Fruit fly (Drosophila melanogaster): ENCODE data around the gene Sfp23F.

Sfp23F gene

dm6 chr2L:3422753-3423152 is 35.2 kb upstream of the Sfp23F start (continued):
- TF ChIP-seq CG11902 (GFP tag; optimal IDR thresholded peaks at IDR 0.05) (no peak), Eip78C (GFP tag) (peak; percentile 50), CG31627 (GFP tag; optimal IDR thresholded peaks at IDR 0.05) (no peak), CG6792 (GFP tag; optimal IDR thresholded peaks at IDR 0.05) (no peak), CG11762 (GFP tag; optimal IDR thresholded peaks at IDR 0.05; ENCODE audit: insufficient read depth) (no peak), lz (GFP tag; optimal IDR thresholded peaks at IDR 0.05) (no peak), CG15336 (GFP tag; IDR thresholded peaks at IDR 0.05) (0 out of 2 replicates have a peak, but pooled peaks have one; percentile 9)

DNA sequence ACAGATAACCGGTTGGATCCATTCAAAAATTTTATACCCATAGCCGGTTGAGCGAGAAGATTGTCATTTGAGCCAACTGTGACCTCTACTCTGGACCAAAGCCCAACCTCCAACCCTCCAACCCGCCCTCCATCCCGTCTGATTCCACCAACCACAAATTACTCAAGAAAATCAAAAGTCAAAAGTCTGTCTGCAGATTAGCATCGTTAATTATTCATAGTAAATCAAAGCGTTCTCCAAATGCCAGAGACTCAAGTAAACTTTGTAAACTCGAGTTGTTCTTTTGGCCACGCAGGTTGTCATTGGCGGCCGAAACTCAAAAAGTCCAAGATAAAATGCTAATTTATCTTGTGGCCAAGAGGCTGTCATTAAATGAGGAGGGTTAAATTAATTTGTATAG is 30.1 kb upstream of the Sfp23F start:
- TF ChIP-seq net (GFP tag; optimal IDR thresholded peaks at IDR 0.05) (no peak), Sox102F (GFP tag; optimal IDR thresholded peaks at IDR 0.05) (no peak), Met (GFP tag; optimal IDR thresholded peaks at IDR 0.05) (no peak), dsx (GFP tag; optimal IDR thresholded peaks at IDR 0.05; ENCODE audit: poor library complexity, severe bottlenecking) (no peak), svp (GFP tag) (peak; percentile 4), Ets21C (GFP tag; optimal IDR thresholded peaks at IDR 0.05) (no peak), Hr38 (GFP tag; optimal IDR thresholded peaks at IDR 0.05) (no peak)

DNA sequence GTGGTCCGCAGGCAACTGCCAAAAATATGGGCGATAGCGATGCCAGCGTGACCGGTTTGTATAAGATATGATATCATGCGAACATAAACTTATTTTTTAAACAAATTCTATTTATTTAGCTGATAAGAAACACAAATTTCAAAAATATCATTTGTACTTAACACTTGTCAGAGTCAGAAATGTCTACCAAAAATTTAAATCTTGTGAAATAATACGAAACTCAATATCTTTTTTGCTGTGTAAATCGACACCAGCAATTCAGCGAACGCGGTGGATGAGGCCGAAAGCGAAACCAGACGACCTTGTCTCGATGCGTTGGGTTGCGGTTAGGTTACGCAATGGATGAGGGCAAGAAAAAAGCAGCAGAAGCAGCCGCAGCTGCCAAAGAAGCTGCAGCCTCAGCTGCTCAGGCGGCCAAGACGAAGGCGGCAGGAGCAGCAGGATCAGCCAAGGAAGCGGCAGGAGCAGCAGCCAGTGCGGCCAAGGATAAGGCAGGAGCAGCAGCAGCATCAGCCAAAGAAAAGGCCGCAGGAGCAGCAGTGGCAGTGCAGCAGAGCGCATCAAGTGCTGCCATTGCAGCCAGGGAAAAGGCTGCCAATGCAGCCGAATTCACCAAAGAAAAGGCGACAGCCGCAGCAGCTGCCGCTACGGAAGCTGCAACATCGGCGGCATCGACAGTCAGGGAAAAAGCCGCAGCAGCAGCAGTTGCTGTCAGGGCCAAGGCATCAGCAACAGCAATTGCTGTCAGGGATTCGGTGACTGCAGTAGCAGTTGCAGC is 29.2 kb upstream of the Sfp23F start, which contains the start of gene CG31952:
Gene CG31952 (plus strand): TSS at position 167 of the 778 bp plus-strand sequence.
- peak; percentile 46 for TF ChIP-seq CG7368 (GFP tag; optimal IDR thresholded peaks at IDR 0.05)
- TF ChIP-seq CG8632 (GFP tag; optimal IDR thresholded peaks at IDR 0.05), result peak; percentile 38
- no peak for TF ChIP-seq CG32006 (GFP tag; optimal IDR thresholded peaks at IDR 0.05)
- peak; percentile 51 for TF ChIP-seq net (GFP tag; optimal IDR thresholded peaks at IDR 0.05)
- no peak for TF ChIP-seq Smox (GFP tag; optimal IDR thresholded peaks at IDR 0.05)
- TF ChIP-seq CG10631 (GFP tag; optimal IDR thresholded peaks at IDR 0.05), result no peak
- peak; percentile 69 for TF ChIP-seq CG15336 (GFP tag; IDR thresholded peaks at IDR 0.05)
- TF ChIP-seq CG3919 (GFP tag; optimal IDR thresholded peaks at IDR 0.05), result peak; percentile 42
- TF ChIP-seq CG16779 (tag; optimal IDR thresholded peaks at IDR 0.05), result no peak
- TF ChIP-seq CG6276 (GFP tag; optimal IDR thresholded peaks at IDR 0.05), result no peak
- TF ChIP-seq CG11902 (GFP tag; optimal IDR thresholded peaks at IDR 0.05), result peak; percentile 30
- peak; percentile 39 for TF ChIP-seq achi (GFP tag; optimal IDR thresholded peaks at IDR 0.05)
- peak; percentile 5 for TF ChIP-seq CG6792 (GFP tag; optimal IDR thresholded peaks at IDR 0.05)
- peak; percentile 60; the same call in 2 of the 3 replicates for TF ChIP-seq CG6163 (GFP tag; IDR thresholded peaks at IDR 0.05)
- peak; percentile 23 for TF ChIP-seq CG34406 (GFP tag; optimal IDR thresholded peaks at IDR 0.05)
- no peak for TF ChIP-seq CG9139 (GFP tag; optimal IDR thresholded peaks at IDR 0.05)
- TF ChIP-seq CG6854 (GFP tag; optimal IDR thresholded peaks at IDR 0.05), result no peak
- TF ChIP-seq Sox15 (GFP tag; optimal IDR thresholded peaks at IDR 0.05), result peak; percentile 26
- peak; percentile 30 for TF ChIP-seq topi (GFP tag; optimal IDR thresholded peaks at IDR 0.05)
- peak in 1 of 2 experiments; percentile 37 for TF ChIP-seq ss (GFP tag; optimal IDR thresholded peaks at IDR 0.05)
- peak; percentile 49 for TF ChIP-seq svp (GFP tag)
- TF ChIP-seq CG10669 (GFP tag; optimal IDR thresholded peaks at IDR 0.05), result peak; percentile 21
- peak; percentile 47 for TF ChIP-seq acj6 (GFP tag; optimal IDR thresholded peaks at IDR 0.05)
- TF ChIP-seq CG6808 (GFP tag; optimal IDR thresholded peaks at IDR 0.05), result peak; percentile 91
- peak; percentile 11 for TF ChIP-seq pdm3 (GFP tag; optimal IDR thresholded peaks at IDR 0.05)
- peak; percentile 13 for TF ChIP-seq OdsH (GFP tag; optimal IDR thresholded peaks at IDR 0.05)
- TF ChIP-seq Ets96B (tag; optimal IDR thresholded peaks at IDR 0.05), result peak; percentile 35
- 0 out of 3 replicates have a peak, but pooled peaks have one; percentile 23 for TF ChIP-seq eg (GFP tag; IDR thresholded peaks at IDR 0.05)
- TF ChIP-seq Hr4 (GFP tag; optimal IDR thresholded peaks at IDR 0.05), result peak; percentile 22
- peak; percentile 91 for TF ChIP-seq Eip78C (GFP tag)
- peak; percentile 48 for TF ChIP-seq Eip75B (GFP tag; optimal IDR thresholded peaks at IDR 0.05)
- peak; percentile 33 for TF ChIP-seq Blimp-1 (GFP tag; optimal IDR thresholded peaks at IDR 0.05)
- no peak for TF ChIP-seq vri (GFP tag; optimal IDR thresholded peaks at IDR 0.05)
- TF ChIP-seq Sox14 (GFP tag; optimal IDR thresholded peaks at IDR 0.05), result no peak
- 0 out of 3 replicates have a peak, but pooled peaks have one; percentile 14 for TF ChIP-seq CG8119 (GFP tag; IDR thresholded peaks at IDR 0.05)

Data from whole organism, prepupa.